Worm (Caenorhabditis elegans): ENCODE measurements around the gene W06G6.2.

W06G6.2 gene

ce11 chrV:16591992-16592798, 36.9 kb upstream of the W06G6.2 start, which contains the start of gene srh-269 (continued):
- TF ChIP-seq hlh-13 (GFP tag; optimal IDR thresholded peaks at IDR 0.05) = peak; percentile 64
- peak; percentile 38 for TF ChIP-seq sdc-2 (tag; optimal IDR thresholded peaks at IDR 0.05)
- no peak for TF ChIP-seq odd-2 (tag; optimal IDR thresholded peaks at IDR 0.05)
- TF ChIP-seq C08G9.2 (tag; optimal IDR thresholded peaks at IDR 0.05) = peak; percentile 61
- peak; percentile 71 for TF ChIP-seq gmeb-2 (tag; optimal IDR thresholded peaks at IDR 0.05)
- TF ChIP-seq syd-9 (tag; optimal IDR thresholded peaks at IDR 0.05) = peak; percentile 71
- TF ChIP-seq lim-6 (tag; optimal IDR thresholded peaks at IDR 0.05) = peak; percentile 23
- no peak for TF ChIP-seq ceh-24 (tag; optimal IDR thresholded peaks at IDR 0.05)
- no peak for TF ChIP-seq pax-1 (tag; optimal IDR thresholded peaks at IDR 0.05)
- no peak for TF ChIP-seq pros-1 (tag; optimal IDR thresholded peaks at IDR 0.05)
- peak; percentile 70 for TF ChIP-seq pha-2 (tag; optimal IDR thresholded peaks at IDR 0.05)
- no peak for TF ChIP-seq sox-2 (GFP tag; IDR thresholded peaks at IDR 0.05)
- TF ChIP-seq nhr-11 (tag; optimal IDR thresholded peaks at IDR 0.05) = no peak
- TF ChIP-seq ceh-14 (tag; optimal IDR thresholded peaks at IDR 0.05) = peak; percentile 74
- TF ChIP-seq unc-55 (GFP tag; optimal IDR thresholded peaks at IDR 0.05) = no peak
- peak; percentile 13 for TF ChIP-seq ceh-9 (tag; optimal IDR thresholded peaks at IDR 0.05)
- peak; percentile 80 for TF ChIP-seq hlh-6 (tag; optimal IDR thresholded peaks at IDR 0.05)
- peak; percentile 15 for TF ChIP-seq fax-1 (tag; optimal IDR thresholded peaks at IDR 0.05)
- peak; percentile 73 for TF ChIP-seq elt-2 (tag; optimal IDR thresholded peaks at IDR 0.05)
- peak; percentile 46 for TF ChIP-seq ttx-3 (tag; optimal IDR thresholded peaks at IDR 0.05)
- TF ChIP-seq ahr-1 (tag; optimal IDR thresholded peaks at IDR 0.05) = peak; percentile 11
- peak; percentile 58 for TF ChIP-seq sox-4 (tag; optimal IDR thresholded peaks at IDR 0.05)

- TF ChIP-seq pqm-1 (tag; optimal IDR thresholded peaks at IDR 0.05) = no peak
- TF ChIP-seq hlh-13 (GFP tag; optimal IDR thresholded peaks at IDR 0.05) = peak; percentile 4
- no peak for TF ChIP-seq ceh-19 (GFP tag; optimal IDR thresholded peaks at IDR 0.05)
- no peak for TF ChIP-seq ceh-24 (tag; optimal IDR thresholded peaks at IDR 0.05)
- TF ChIP-seq dve-1 (tag; optimal IDR thresholded peaks at IDR 0.05) = peak; percentile 85
- TF ChIP-seq elt-2 (tag; optimal IDR thresholded peaks at IDR 0.05) = peak; percentile 81
Observed at ce11 chrV:16592947-16593791, 35.9 kb upstream of the W06G6.2 start.

- TF ChIP-seq sox-4 (tag; optimal IDR thresholded peaks at IDR 0.05) = no peak
- TF ChIP-seq elt-4 (tag; optimal IDR thresholded peaks at IDR 0.05) = peak; percentile 20
Observed at ce11 chrV:16593792-16594059, 35.4 kb upstream of the W06G6.2 start.

- TF ChIP-seq fkh-10 (GFP tag; optimal IDR thresholded peaks at IDR 0.05) = no peak
- TF ChIP-seq ztf-16 (tag; optimal IDR thresholded peaks at IDR 0.05) = no peak
- TF ChIP-seq pha-4 (tag; optimal IDR thresholded peaks at IDR 0.05) = no peak
- no peak for TF ChIP-seq hlh-13 (GFP tag; optimal IDR thresholded peaks at IDR 0.05)
- TF ChIP-seq ceh-48 (tag; optimal IDR thresholded peaks at IDR 0.05) = no peak
- TF ChIP-seq lin-11 (tag; optimal IDR thresholded peaks at IDR 0.05) = no peak
- TF ChIP-seq gmeb-2 (tag; optimal IDR thresholded peaks at IDR 0.05) = no peak
- no peak for TF ChIP-seq tbx-2 (tag; optimal IDR thresholded peaks at IDR 0.05)
- no peak for TF ChIP-seq fkh-6 (tag; optimal IDR thresholded peaks at IDR 0.05)
- no peak for TF ChIP-seq ceh-34 (tag; optimal IDR thresholded peaks at IDR 0.05)
- no peak for TF ChIP-seq dve-1 (tag; optimal IDR thresholded peaks at IDR 0.05)
- TF ChIP-seq Y22D7AL.16 (tag; optimal IDR thresholded peaks at IDR 0.05) = no peak
- TF ChIP-seq ceh-9 (tag; optimal IDR thresholded peaks at IDR 0.05) = no peak
- TF ChIP-seq pros-1 (tag; optimal IDR thresholded peaks at IDR 0.05) = no peak
Observed at ce11 chrV:16594514-16594913, 34.6 kb upstream of the W06G6.2 start.
